Fruit fly (Drosophila melanogaster): Measurements from ENCODE around the gene RpS19b.
A peak's percentile ranks its signal among the peaks of the same experiment; 100 is the strongest.

The RpS19b gene

DNA sequence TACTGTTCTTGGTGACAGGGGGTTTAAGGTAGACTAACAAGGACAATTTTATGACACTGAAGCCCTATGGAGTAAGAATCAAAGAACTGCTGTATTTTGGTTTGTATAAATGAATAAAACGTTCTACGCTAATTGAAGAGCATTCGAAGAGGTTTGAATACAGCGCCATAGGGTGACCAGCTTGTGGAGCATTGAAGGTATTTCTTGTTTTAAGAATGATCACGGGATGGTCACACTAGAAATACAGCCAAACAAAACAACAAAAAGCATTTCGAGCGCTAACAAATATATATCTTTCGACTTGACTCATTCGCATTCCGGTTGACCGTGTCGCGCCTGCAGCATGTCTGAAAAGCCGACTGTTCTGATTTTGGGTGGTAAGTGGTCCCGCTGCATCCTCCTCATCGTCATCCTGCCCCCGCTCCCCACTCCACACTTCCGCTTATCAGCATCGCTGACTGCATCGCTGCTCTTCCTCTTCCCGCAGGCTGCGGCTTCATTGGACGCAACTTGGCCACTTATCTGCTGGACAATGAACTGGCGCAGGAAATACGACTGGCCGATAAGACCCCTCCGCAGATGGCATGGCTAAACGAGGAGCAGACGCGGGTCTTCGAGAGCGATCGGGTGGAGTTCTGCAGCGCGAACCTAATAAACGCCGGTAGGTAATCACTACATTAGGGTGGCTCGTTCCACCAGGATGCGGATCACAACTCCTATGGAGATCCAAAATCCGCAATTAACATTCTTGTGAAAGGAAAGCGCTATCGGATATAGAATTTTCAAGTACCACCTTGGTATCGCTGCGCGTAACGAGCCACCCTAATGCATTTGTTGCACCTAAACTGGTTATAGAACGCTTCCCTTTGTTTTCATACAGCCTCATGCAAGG, 600 bp upstream of the RpS19b start, which contains the start of gene CG5854 (continued):
- TF ChIP-seq CG13123 (GFP tag; optimal IDR thresholded peaks at IDR 0.05): peak; percentile 54
- TF ChIP-seq Adf1 (GFP tag; IDR thresholded peaks at IDR 0.05): no peak; the same call in 1 of the 2 replicates
- peak; percentile 83 for TF ChIP-seq Oli (tag; optimal IDR thresholded peaks at IDR 0.05)
- TF ChIP-seq CG6272 (GFP tag; IDR thresholded peaks at IDR 0.05): 0 out of 2 replicates have a peak, but pooled peaks have one; percentile 42
- TF ChIP-seq luna (GFP tag; optimal IDR thresholded peaks at IDR 0.05): peak; percentile 50
- peak; percentile 59 for TF ChIP-seq CG1647 (GFP tag; optimal IDR thresholded peaks at IDR 0.05)
- no peak for TF ChIP-seq CG11085 (GFP tag; IDR thresholded peaks at IDR 0.05)
- TF ChIP-seq aop (GFP tag; IDR thresholded peaks at IDR 0.05): peak; percentile 50; the same call in 1 of the 2 replicates
- TF ChIP-seq Rx (GFP tag; IDR thresholded peaks at IDR 0.05): peak; percentile 51; the same call in 1 of the 2 replicates
- TF ChIP-seq fru (optimal IDR thresholded peaks at IDR 0.05): no peak
- TF ChIP-seq z (GFP tag; IDR thresholded peaks at IDR 0.05): 0 out of 3 replicates have a peak, but pooled peaks have one; percentile 42
- peak; percentile 68 for TF ChIP-seq pb (GFP tag; optimal IDR thresholded peaks at IDR 0.05)
- TF ChIP-seq jing (GFP tag; optimal IDR thresholded peaks at IDR 0.05): no peak
- peak; percentile 37; the same call in 1 of the 2 replicates for TF ChIP-seq CG32772 (GFP tag; IDR thresholded peaks at IDR 0.05)
- peak; percentile 22 for TF ChIP-seq CG15696 (tag; optimal IDR thresholded peaks at IDR 0.05)
- TF ChIP-seq Opbp (GFP tag; IDR thresholded peaks at IDR 0.05; ENCODE audit: partially characterized antibody): 0 out of 3 replicates have a peak, but pooled peaks have one; percentile 6
- TF ChIP-seq fd96Cb (tag; optimal IDR thresholded peaks at IDR 0.05): peak; percentile 69
- TF ChIP-seq bcd (GFP tag; optimal IDR thresholded peaks at IDR 0.05): peak; percentile 59
- TF ChIP-seq CG10321 (GFP tag; IDR thresholded peaks at IDR 0.05): peak; percentile 59
- TF ChIP-seq CG7745 (tag; optimal IDR thresholded peaks at IDR 0.05): no peak
- TF ChIP-seq rib (GFP tag; IDR thresholded peaks at IDR 0.05): no peak
- TF ChIP-seq sna (GFP tag; IDR thresholded peaks at IDR 0.05; ENCODE audit: partially characterized antibody): no peak; the same call in 1 of the 2 replicates
- TF ChIP-seq Lhr (GFP tag; optimal IDR thresholded peaks at IDR 0.05): peak; percentile 55
- TF ChIP-seq run (tag; optimal IDR thresholded peaks at IDR 0.05): peak; percentile 38
- TF ChIP-seq MESR4 (GFP tag; optimal IDR thresholded peaks at IDR 0.05): peak; percentile 86
- TF ChIP-seq scrt (GFP tag; optimal IDR thresholded peaks at IDR 0.05): no peak
- peak; percentile 69 for TF ChIP-seq CG13424 (tag; optimal IDR thresholded peaks at IDR 0.05)
- no peak for TF ChIP-seq Trl (optimal IDR thresholded peaks at IDR 0.05)
- TF ChIP-seq Trl (GFP tag; optimal IDR thresholded peaks at IDR 0.05): peak; percentile 76
- no peak for TF ChIP-seq CG34224 (GFP tag; IDR thresholded peaks at IDR 0.05; ENCODE audit: partially characterized antibody)
- TF ChIP-seq ATbp (GFP tag; optimal IDR thresholded peaks at IDR 0.05): peak; percentile 92
- TF ChIP-seq CG10267 (tag; optimal IDR thresholded peaks at IDR 0.05): peak; percentile 39
- no peak for TF ChIP-seq GATAe (GFP tag; conservative IDR thresholded peaks at IDR 0.05)
- peak; percentile 73 for TF ChIP-seq CG17361 (GFP tag; IDR thresholded peaks at IDR 0.05)
- peak; percentile 32; the same call in 1 of the 2 replicates for TF ChIP-seq CG4404 (GFP tag; IDR thresholded peaks at IDR 0.05)
- peak; percentile 17 for TF ChIP-seq zfh2 (GFP tag; optimal IDR thresholded peaks at IDR 0.05)
- no peak for TF ChIP-seq CG4854 (GFP tag; optimal IDR thresholded peaks at IDR 0.05)
- TF ChIP-seq CG31441 (GFP tag; IDR thresholded peaks at IDR 0.05): peak; percentile 71
- peak; percentile 5 for TF ChIP-seq CG30020 (tag; optimal IDR thresholded peaks at IDR 0.05)
- TF ChIP-seq CG10959 (GFP tag; IDR thresholded peaks at IDR 0.05): peak; percentile 42; the same call in 1 of the 2 replicates
- peak; percentile 62; the same call in 1 of the 2 replicates for TF ChIP-seq CG14441 (GFP tag; IDR thresholded peaks at IDR 0.05)
- TF ChIP-seq ash1 (GFP tag; optimal IDR thresholded peaks at IDR 0.05): no peak
- peak; percentile 82 for TF ChIP-seq stc (GFP tag; IDR thresholded peaks at IDR 0.05)
- peak; percentile 50 for TF ChIP-seq en (GFP tag; optimal IDR thresholded peaks at IDR 0.05)
- peak; percentile 74 for TF ChIP-seq repo (GFP tag; optimal IDR thresholded peaks at IDR 0.05)
- peak; percentile 75 for TF ChIP-seq CG6813 (GFP tag; optimal IDR thresholded peaks at IDR 0.05)
- TF ChIP-seq CG9727 (GFP tag; optimal IDR thresholded peaks at IDR 0.05): peak; percentile 53
- no peak for TF ChIP-seq vnd (GFP tag; IDR thresholded peaks at IDR 0.05; ENCODE audit: partially characterized antibody)
- TF ChIP-seq CrebB (tag; optimal IDR thresholded peaks at IDR 0.05): no peak
